Fruit fly (Drosophila melanogaster) whole organism, embryonic: ENCODE measurements around the gene CG8925.

Experiments used
- CG10147 ChIP-seq: fragments of 200-800 bp; sonication (Bioruptor generic); optimal IDR thresholded peaks from 2 replicates; lab custom pipeline; 2019; ENCODE audit warnings: missing biosample characterization, mild to moderate bottlenecking, missing genetic modification characterization, moderate library complexity
- CG10565 ChIP-seq: fragments of 200-800 bp; sonication (Bioruptor generic); optimal IDR thresholded peaks from 3 replicates; lab custom pipeline; 2016; ENCODE audit warnings: missing biosample characterization, mild to moderate bottlenecking, missing genetic modification characterization
- CG12155 ChIP-seq: fragments of 200-800 bp; sonication (Bioruptor generic); optimal IDR thresholded peaks from 3 replicates; lab custom pipeline; 2016; ENCODE audit warnings: missing biosample characterization, missing genetic modification characterization
- CG12391 ChIP-seq: fragments of 200-800 bp; sonication (Bioruptor generic); optimal IDR thresholded peaks from 3 replicates; lab custom pipeline; 2018; ENCODE audit warnings: missing biosample characterization, mild to moderate bottlenecking, missing genetic modification characterization, moderate library complexity
- CG12769 ChIP-seq: fragments of 200-800 bp; sonication (Bioruptor generic); optimal IDR thresholded peaks from 2 replicates; lab custom pipeline; 2019; ENCODE audit warnings: missing biosample characterization, mild to moderate bottlenecking, missing genetic modification characterization, moderate library complexity
- CG14050 ChIP-seq: fragments of 200-800 bp; sonication (Bioruptor generic); IDR thresholded peaks from 3 replicates; pipeline ENCODE4 v1.3.6; 2022; ENCODE audit warnings: missing biosample characterization, missing genetic modification characterization
- CG15073 ChIP-seq: fragments of 200-800 bp; sonication (Bioruptor generic); optimal IDR thresholded peaks from 2 replicates; lab custom pipeline; 2016; ENCODE audit warnings: missing biosample characterization, missing genetic modification characterization
- CG18011 ChIP-seq: fragments of 200-800 bp; sonication (Bioruptor generic); optimal IDR thresholded peaks from 2 replicates; lab custom pipeline; 2017; ENCODE audit warnings: missing biosample characterization, missing genetic modification characterization, mild to moderate bottlenecking, moderate library complexity, missing genotype
- CG18764 ChIP-seq: fragments of 200-800 bp; sonication (Bioruptor generic); optimal IDR thresholded peaks from 3 replicates; lab custom pipeline; 2016; ENCODE audit warnings: missing biosample characterization, missing genetic modification characterization
- CG2712 ChIP-seq: fragments of 200-800 bp; optimal IDR thresholded peaks from 3 replicates; lab custom pipeline; 2019; ENCODE audit warnings: missing biosample characterization, mild to moderate bottlenecking, missing genetic modification characterization, moderate library complexity
- CG43689 ChIP-seq: fragments of 200-800 bp; sonication (Bioruptor generic); IDR thresholded peaks from 2 replicates; pipeline ENCODE4 v1.3.6; 2022; ENCODE audit warnings: missing biosample characterization, missing genetic modification characterization
- CG4730 ChIP-seq: fragments of 200-800 bp; sonication (Bioruptor generic); IDR thresholded peaks from 2 replicates; pipeline ENCODE4 v1.3.6; 2022; ENCODE audit warnings: missing biosample characterization, missing genetic modification characterization
- CG6654 ChIP-seq: fragments of 200-800 bp; sonication (Bioruptor generic); optimal IDR thresholded peaks from 2 replicates; lab custom pipeline; 2017; ENCODE audit warnings: missing biosample characterization, mild to moderate bottlenecking, missing genetic modification characterization
- CG6765 ChIP-seq: fragments of 200-800 bp; sonication (Bioruptor generic); optimal IDR thresholded peaks from 3 replicates; lab custom pipeline; 2017; ENCODE audit warnings: missing biosample characterization, mild to moderate bottlenecking, missing genetic modification characterization
- CG8388 ChIP-seq: fragments of 200-800 bp; sonication (Bioruptor generic); optimal IDR thresholded peaks from 2 replicates; lab custom pipeline; 2019; ENCODE audit warnings: missing biosample characterization, mild to moderate bottlenecking, missing genetic modification characterization, moderate library complexity
- CrebB ChIP-seq: fragments of 200-800 bp; sonication (Bioruptor generic); optimal IDR thresholded peaks from 3 replicates; lab custom pipeline; 2018; ENCODE audit warnings: missing biosample characterization, mild to moderate bottlenecking, missing genetic modification characterization
- Deaf1 ChIP-seq: fragments of 200-800 bp; optimal IDR thresholded peaks from 3 replicates; lab custom pipeline; 2019; ENCODE audit warnings: missing biosample characterization, mild to moderate bottlenecking, missing genetic modification characterization, moderate library complexity
- HHEX ChIP-seq: fragments of 200-800 bp; sonication (Bioruptor generic); optimal IDR thresholded peaks from 3 replicates; lab custom pipeline; 2017; ENCODE audit warnings: missing biosample characterization, mild to moderate bottlenecking, missing genetic modification characterization, missing genetic modification reagents
- HLH4C ChIP-seq: fragments of 200-800 bp; sonication (Bioruptor generic); IDR thresholded peaks from 3 replicates; pipeline ENCODE4 v1.3.6; 2022; ENCODE audit warnings: missing biosample characterization, missing genetic modification characterization; ENCODE audit not compliant: partially characterized antibody
- HLHmδ ChIP-seq: fragments of 200-800 bp; sonication (Bioruptor generic); optimal IDR thresholded peaks from 2 replicates; lab custom pipeline; 2018; ENCODE audit warnings: missing biosample characterization, mild to moderate bottlenecking, missing genetic modification characterization, moderate library complexity
- Hmx ChIP-seq: fragments of 200-800 bp; sonication (Bioruptor generic); optimal IDR thresholded peaks from 2 replicates; lab custom pipeline; 2016; ENCODE audit warnings: missing biosample characterization, missing genetic modification characterization
- Lhr ChIP-seq: fragments of 200-800 bp; sonication (Bioruptor generic); optimal IDR thresholded peaks from 3 replicates; lab custom pipeline; 2017; ENCODE audit warnings: mild to moderate bottlenecking, missing biosample characterization, missing genetic modification reagents, missing genetic modification characterization
- MBD-R2 ChIP-seq: fragments of 200-800 bp; sonication (Bioruptor generic); IDR thresholded peaks from 2 replicates; pipeline ENCODE4 v1.3.6; 2022; ENCODE audit warnings: missing biosample characterization, missing genetic modification characterization
- MTF-1 ChIP-seq: fragments of 200-800 bp; sonication (Bioruptor generic); optimal IDR thresholded peaks from 2 replicates; lab custom pipeline; 2018; ENCODE audit warnings: missing biosample characterization, mild to moderate bottlenecking, missing genetic modification characterization, borderline replicate concordance
- Med ChIP-seq: fragments of 200-800 bp; sonication (Bioruptor generic); peaks from one replicate; lab custom pipeline; 2016; ENCODE audit warnings: missing biosample characterization, missing genetic modification characterization, mild to moderate bottlenecking, inconsistent platforms, moderate library complexity
- Meics ChIP-seq: fragments of 200-800 bp; sonication (Bioruptor generic); optimal IDR thresholded peaks from 2 replicates; lab custom pipeline; 2017; ENCODE audit warnings: missing biosample characterization, mild to moderate bottlenecking, missing genetic modification characterization
- Mes4 ChIP-seq: fragments of 200-800 bp; sonication (Bioruptor generic); optimal IDR thresholded peaks from 2 replicates; lab custom pipeline; 2016; ENCODE audit warnings: missing biosample characterization, missing genetic modification characterization
- Mrtf ChIP-seq: fragments of 200-800 bp; sonication (Bioruptor generic); IDR thresholded peaks from 3 replicates; pipeline ENCODE4 v1.3.6; 2022; ENCODE audit warnings: missing biosample characterization, missing genetic modification characterization
- Nf-YA ChIP-seq: fragments of 200-800 bp; sonication (Bioruptor generic); IDR thresholded peaks from 2 replicates; pipeline ENCODE4 v1.3.6; 2022; ENCODE audit warnings: missing biosample characterization, missing genetic modification characterization
- NfI ChIP-seq: fragments of 200-800 bp; sonication (Bioruptor generic); optimal IDR thresholded peaks from 3 replicates; lab custom pipeline; 2018; ENCODE audit warnings: missing biosample characterization, mild to moderate bottlenecking, missing genetic modification characterization, moderate library complexity
- Pdp1 ChIP-seq, 2 experiments: fragments of 200-800 bp; sonication (Bioruptor generic); optimal IDR thresholded peaks; 3 replicates each; lab custom pipeline; 2016; ENCODE audit warnings: missing biosample characterization in 2 of 2, missing genetic modification characterization in 2 of 2, mild to moderate bottlenecking in 1 of 2, moderate library complexity in 1 of 2
- Sry-δ ChIP-seq: fragments of 200-800 bp; sonication (Bioruptor generic); optimal IDR thresholded peaks from 2 replicates; lab custom pipeline; 2016; ENCODE audit warnings: missing biosample characterization, missing genetic modification characterization
- amos ChIP-seq: fragments of 200-800 bp; sonication (Bioruptor generic); IDR thresholded peaks from 2 replicates; pipeline ENCODE4 v1.3.6; 2022; ENCODE audit warnings: missing biosample characterization, missing genetic modification characterization; ENCODE audit not compliant: partially characterized antibody
- bbx ChIP-seq: fragments of 200-800 bp; sonication (Bioruptor generic); IDR thresholded peaks from 2 replicates; pipeline ENCODE4 v1.3.6; 2022; ENCODE audit warnings: missing biosample characterization, missing genetic modification characterization; ENCODE audit not compliant: partially characterized antibody
- bcd ChIP-seq: fragments of 200-800 bp; sonication (Bioruptor generic); optimal IDR thresholded peaks from 2 replicates; lab custom pipeline; 2017; ENCODE audit warnings: missing biosample characterization, mild to moderate bottlenecking, missing genetic modification characterization
- br ChIP-seq: fragments of >200 bp; optimal IDR thresholded peaks from 2 replicates; lab custom pipeline; 2017
- cas ChIP-seq: fragments of 200-800 bp; sonication (Bioruptor generic); IDR thresholded peaks from 2 replicates; pipeline ENCODE4 v1.3.6; 2022; ENCODE audit warnings: missing biosample characterization, missing genetic modification characterization
- corto ChIP-seq: fragments of 200-800 bp; sonication (Bioruptor generic); optimal IDR thresholded peaks from 2 replicates; lab custom pipeline; 2016; ENCODE audit warnings: missing biosample characterization, mild to moderate bottlenecking, missing genetic modification characterization, moderate library complexity
- dmrt11E ChIP-seq: fragments of 200-800 bp; sonication (Bioruptor generic); optimal IDR thresholded peaks from 3 replicates; lab custom pipeline; 2018; ENCODE audit warnings: missing biosample characterization, mild to moderate bottlenecking, missing genetic modification characterization, moderate library complexity
- fd3F ChIP-seq: fragments of 200-800 bp; sonication (Bioruptor generic); optimal IDR thresholded peaks from 2 replicates; lab custom pipeline; 2018; ENCODE audit warnings: missing biosample characterization, mild to moderate bottlenecking, missing genetic modification characterization, moderate library complexity
- fd64A ChIP-seq: fragments of 200-800 bp; sonication (Bioruptor generic); optimal IDR thresholded peaks from 3 replicates; lab custom pipeline; 2018; ENCODE audit warnings: missing biosample characterization, mild to moderate bottlenecking, missing genetic modification characterization
- gce ChIP-seq: fragments of 200-800 bp; sonication (Bioruptor generic); IDR thresholded peaks from 3 replicates; pipeline ENCODE4 v1.3.6; 2022; ENCODE audit warnings: missing biosample characterization, missing genetic modification characterization
- run ChIP-seq: fragments of 200-800 bp; sonication (Bioruptor generic); optimal IDR thresholded peaks from 3 replicates; lab custom pipeline; 2018; ENCODE audit warnings: missing biosample characterization, mild to moderate bottlenecking, missing genetic modification characterization
- schlank ChIP-seq: fragments of 200-800 bp; sonication (Bioruptor generic); optimal IDR thresholded peaks from 2 replicates; lab custom pipeline; 2018; ENCODE audit warnings: missing biosample characterization, mild to moderate bottlenecking, missing genetic modification characterization
- ttk ChIP-seq: fragments of 200-800 bp; sonication (Bioruptor generic); IDR thresholded peaks from 2 replicates; pipeline ENCODE4 v2.1.2; 2022; ENCODE audit warnings: missing biosample characterization, missing genetic modification characterization
- vfl ChIP-seq: fragments of 200-800 bp; sonication (Bioruptor generic); optimal IDR thresholded peaks from 2 replicates; lab custom pipeline; 2016; ENCODE audit warnings: missing biosample characterization, missing genetic modification characterization
- vnd ChIP-seq: fragments of 200-800 bp; sonication (Bioruptor generic); IDR thresholded peaks from 3 replicates; pipeline ENCODE4 v1.3.6; 2022; ENCODE audit warnings: missing biosample characterization, missing genetic modification characterization; ENCODE audit not compliant: partially characterized antibody
- zen2 ChIP-seq: fragments of 200-800 bp; sonication (Bioruptor generic); IDR thresholded peaks from 3 replicates; pipeline ENCODE4 v1.3.6; 2022; ENCODE audit warnings: missing biosample characterization, missing genetic modification characterization; ENCODE audit not compliant: partially characterized antibody

The CG8925 gene

DNA sequence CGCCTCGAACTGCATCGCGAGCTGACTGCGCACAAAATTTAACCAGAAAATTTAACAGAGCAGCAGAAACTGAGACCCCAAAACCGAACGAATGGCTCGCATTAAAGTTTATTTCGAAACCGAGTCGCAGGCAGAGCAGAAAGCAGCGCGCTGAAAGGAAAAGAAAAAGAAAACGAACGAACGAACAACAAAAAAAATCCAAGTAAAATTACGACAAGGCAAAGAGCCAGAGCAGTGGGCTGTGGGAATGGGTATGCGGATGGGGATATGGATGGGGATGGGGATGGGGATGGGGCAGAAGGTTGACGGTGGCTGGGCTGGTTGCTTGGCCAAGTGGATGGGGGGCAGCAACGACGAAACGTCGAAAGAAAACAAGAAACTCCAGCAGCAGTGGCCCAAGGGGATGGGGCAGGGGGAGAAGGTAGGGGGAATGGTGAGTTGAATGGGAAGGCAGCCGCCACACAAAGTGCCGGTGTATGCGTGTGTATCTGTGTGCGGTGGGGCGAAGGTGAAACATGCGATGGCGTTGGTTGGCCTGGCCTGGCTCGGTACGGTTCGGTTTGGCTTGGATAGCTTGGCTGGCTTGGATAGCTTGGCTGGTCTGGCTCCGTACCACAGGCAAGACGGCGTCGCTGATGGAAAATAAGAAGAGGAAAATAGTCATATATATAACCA is 36.5 kb downstream of the CG8925 start (continued):
- TF ChIP-seq CG15073 (GFP tag; lab: Kevin White, UChicago) (no peak), amos (GFP tag; lab: Robert Waterston, UW) (no peak; the same call in 1 of the 2 replicates), run (tag; lab: Kevin White, UChicago) (no peak), dmrt11E (tag; lab: Kevin White, UChicago) (no peak), bbx (peak; percentile 55), HHEX (GFP tag; lab: Kevin White, UChicago) (no peak), Mes4 (GFP tag; lab: Kevin White, UChicago) (no peak), Meics (GFP tag; lab: Kevin White, UChicago) (peak; percentile 12), MTF-1 (GFP tag; lab: Kevin White, UChicago) (no peak), Pdp1 (GFP tag; optimal IDR thresholded peaks at IDR 0.05; lab: Kevin White, UChicago) (no peak), fd64A (no peak), CG12769 (tag; lab: Kevin White, UChicago) (peak; percentile 97), CG14050 (no peak), fd3F (no peak), schlank (tag; lab: Kevin White, UChicago) (peak; percentile 1), CG2712 (tag; lab: Kevin White, UChicago) (peak; percentile 17), CG18764 (GFP tag; lab: Kevin White, UChicago) (no peak), vfl (GFP tag; lab: Kevin White, UChicago) (no peak), Hmx (GFP tag; lab: Kevin White, UChicago) (no peak), CG10147 (GFP tag; lab: Kevin White, UChicago) (no peak), Sry-δ (GFP tag; lab: Kevin White, UChicago) (no peak), MBD-R2 (GFP tag; lab: Robert Waterston, UW) (0 out of 2 replicates have a peak, but pooled peaks have one; percentile 16), cas (no peak), CG4730 (GFP tag; lab: Robert Waterston, UW) (no peak), corto (peak; percentile 32), zen2 (GFP tag; lab: Robert Waterston, UW) (no peak), bcd (GFP tag; lab: Kevin White, UChicago) (no peak), CG12155 (GFP tag; lab: Kevin White, UChicago) (peak; percentile 3), CG18011 (GFP tag; lab: Kevin White, UChicago) (no peak), NfI (no peak), Lhr (GFP tag; lab: Kevin White, UChicago) (no peak), CG6654 (GFP tag; lab: Kevin White, UChicago) (no peak), HLHmδ (GFP tag; lab: Kevin White, UChicago) (peak; percentile 59), Nf-YA (GFP tag; lab: Robert Waterston, UW) (0 out of 2 replicates have a peak, but pooled peaks have one; percentile 32), vnd (GFP tag; lab: Robert Waterston, UW) (no peak), br (lab: Kevin White, UChicago) (no peak), CG8388 (GFP tag; lab: Kevin White, UChicago) (no peak), Deaf1 (tag; lab: Kevin White, UChicago) (peak; percentile 92), CG6765 (peak; percentile 11), Mrtf (GFP tag; lab: Robert Waterston, UW) (0 out of 3 replicates have a peak, but pooled peaks have one; percentile 8), HLH4C (GFP tag; lab: Robert Waterston, UW) (0 out of 3 replicates have a peak, but pooled peaks have one; percentile 11), gce (GFP tag; lab: Robert Waterston, UW) (peak; percentile 43; the same call in 1 of the 3 replicates), Med (GFP tag; lab: Kevin White, UChicago) (peak; percentile 88), CrebB (tag; lab: Kevin White, UChicago) (peak; percentile 25), ttk (peak; percentile 39; the same call in 1 of the 2 replicates), CG12391 (tag; lab: Kevin White, UChicago) (no peak), CG10565 (no peak), CG43689 (no peak)
